Fruit fly (Drosophila melanogaster) whole organism, wandering third instar larva: Measurements from ENCODE around the gene puc.

Experiments
- Dfd ChIP-seq: fragments of >200 bp; optimal IDR thresholded peaks from 2 replicates; lab custom pipeline; 2017; ENCODE audit warnings: missing biosample characterization, missing genetic modification characterization
- Dif ChIP-seq: fragments of 200-275, 200-300 bp; sonication (Bioruptor generic); optimal IDR thresholded peaks from 2 replicates; lab custom pipeline; 2018; ENCODE audit warnings: missing biosample characterization, missing genetic modification characterization; ENCODE audit not compliant: partially characterized antibody
- HLH106 ChIP-seq: fragments of 200-800 bp; optimal IDR thresholded peaks from 3 replicates; lab custom pipeline; 2019; ENCODE audit warnings: missing biosample characterization, mild to moderate bottlenecking, missing genetic modification characterization, moderate library complexity
- Jra ChIP-seq: sonication (Bioruptor generic); optimal IDR thresholded peaks from 2 replicates; lab custom pipeline; 2016; ENCODE audit warnings: missing biosample characterization, missing genetic modification characterization
- Myc ChIP-seq: fragments of >200 bp; optimal IDR thresholded peaks from 2 replicates; lab custom pipeline; 2017
- OdsH ChIP-seq: fragments of 200-800 bp; sonication (Bioruptor generic); optimal IDR thresholded peaks from 2 replicates; lab custom pipeline; 2016; ENCODE audit warnings: missing biosample characterization, mild to moderate bottlenecking, missing genetic modification characterization
- Rel ChIP-seq, 2 experiments: fragments of 200-800 bp; sonication (Bioruptor generic) in 1 of 2; optimal IDR thresholded peaks; 2 replicates in 1 of 2; 3 replicates in 1 of 2; lab custom pipeline; 2016 to 2019; ENCODE audit warnings: mild to moderate bottlenecking in 2 of 2, missing biosample characterization in 2 of 2, missing genetic modification characterization in 2 of 2, moderate library complexity in 1 of 2
- Sp1 ChIP-seq: fragments of 200-800 bp; sonication (Bioruptor generic); optimal IDR thresholded peaks from 3 replicates; lab custom pipeline; 2019; ENCODE audit warnings: missing biosample characterization, mild to moderate bottlenecking, missing genetic modification characterization, moderate library complexity
- dsf ChIP-seq: sonication (Bioruptor generic); optimal IDR thresholded peaks from 2 replicates; lab custom pipeline; 2016; ENCODE audit warnings: missing biosample characterization, missing genetic modification characterization, borderline replicate concordance
- foxo ChIP-seq, 2 experiments: fragments of 200-800 bp; sonication (Bioruptor generic); optimal IDR thresholded peaks; 2 replicates in 1 of 2; 3 replicates in 1 of 2; lab custom pipeline; 2016 to 2017; ENCODE audit warnings: missing biosample characterization in 2 of 2, missing genetic modification characterization in 2 of 2
- pan ChIP-seq: fragments of >200 bp; optimal IDR thresholded peaks from 2 replicates; lab custom pipeline; 2017
- tai ChIP-seq: sonication (Bioruptor generic); optimal IDR thresholded peaks from 2 replicates; lab custom pipeline; 2016; ENCODE audit warnings: missing biosample characterization, missing genetic modification characterization
- usp ChIP-seq: fragments of >200 bp; optimal IDR thresholded peaks from 2 replicates; lab custom pipeline; 2017; ENCODE audit warnings: missing biosample characterization, missing genetic modification characterization

DNA sequence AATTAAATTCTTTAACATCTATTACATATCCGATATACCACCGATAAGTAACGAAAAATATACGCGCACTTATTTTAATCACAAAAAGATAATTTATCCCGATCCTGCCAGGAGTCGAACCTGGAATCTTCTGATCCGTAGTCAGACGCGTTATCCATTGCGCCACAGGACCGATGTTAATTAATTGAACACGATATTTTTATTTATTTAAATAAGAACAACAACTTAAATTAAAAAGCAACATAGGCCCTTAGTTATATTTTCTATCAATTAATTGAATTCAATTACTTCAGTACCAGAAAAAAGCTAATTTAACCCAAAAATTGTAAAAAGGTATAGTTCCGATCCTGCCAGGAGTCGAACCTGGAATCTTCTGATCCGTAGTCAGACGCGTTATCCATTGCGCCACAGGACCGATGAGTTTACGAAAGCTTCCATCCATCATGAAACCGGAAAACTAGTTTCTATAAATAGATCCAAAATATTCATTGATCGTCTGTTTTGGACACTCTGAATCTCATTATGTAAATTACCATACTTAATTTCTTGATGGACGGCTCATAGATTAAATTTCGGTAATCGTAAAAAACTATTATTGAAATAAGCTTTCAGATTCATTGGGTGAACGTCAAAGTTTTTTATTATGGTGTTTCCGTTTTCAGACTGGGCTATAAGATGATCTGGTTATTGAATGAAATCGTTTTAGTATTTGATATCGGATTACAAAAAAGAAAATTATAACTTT, 35.7 kb downstream of the puc start:
- TF ChIP-seq usp (GFP tag; lab: Kevin White, UChicago) (no peak), OdsH (GFP tag; lab: Kevin White, UChicago) (no peak), Sp1 (GFP tag; lab: Kevin White, UChicago) (no peak), dsf (GFP tag; lab: Kevin White, UChicago) (no peak), Myc (lab: Kevin White, UChicago) (no peak), HLH106 (tag; lab: Kevin White, UChicago) (no peak), Dfd (GFP tag; lab: Kevin White, UChicago) (no peak), pan (lab: Kevin White, UChicago) (no peak), foxo (GFP tag; optimal IDR thresholded peaks at IDR 0.05; lab: Kevin White, UChicago) (no peak), Dif (GFP tag; lab: Kevin White, UChicago) (no peak), Rel (GFP tag; optimal IDR thresholded peaks at IDR 0.05; lab: Kevin White, UChicago) (no peak), Rel (tag; optimal IDR thresholded peaks at IDR 0.05; lab: Kevin White, UChicago) (no peak), Jra (no peak), tai (GFP tag; lab: Kevin White, UChicago) (no peak)
